Fruit fly (Drosophila melanogaster): ENCODE data around the gene Cog4.

DNA sequence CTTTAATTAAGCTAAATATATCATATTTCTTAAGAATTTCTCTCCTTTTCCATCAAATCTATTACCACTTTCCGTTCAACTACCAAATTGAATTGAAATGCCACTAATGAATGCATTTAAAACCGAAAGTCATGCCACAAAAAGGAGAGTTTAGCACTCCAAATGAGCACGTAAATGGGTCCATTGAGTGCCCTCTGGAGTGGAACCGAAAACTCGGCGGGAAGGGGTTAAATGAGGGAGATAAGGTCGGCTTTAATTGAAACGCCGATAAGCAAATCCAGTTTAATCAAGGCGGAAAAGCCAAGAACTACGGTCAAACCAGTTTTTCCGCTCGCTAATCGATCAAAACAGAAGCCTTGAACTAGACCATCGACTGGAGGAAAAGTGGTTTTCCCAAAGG, 16.9 kb upstream of the Cog4 start:
- no peak for TF ChIP-seq CG6854 (GFP tag; optimal IDR thresholded peaks at IDR 0.05)
- TF ChIP-seq CG3032 (tag; optimal IDR thresholded peaks at IDR 0.05) = no peak
- TF ChIP-seq CG15336 (GFP tag; IDR thresholded peaks at IDR 0.05) = no peak

Data from whole organism, prepupa.